Fruit fly (Drosophila melanogaster): ENCODE measurements around the gene Ir7f.

The Ir7f gene

dm6 chrX:7908239-7909068, 24.6 kb upstream of the Ir7f start, which contains the start of the genes dpr14 and spidey (continued):
- TF ChIP-seq disco-r (GFP tag; optimal IDR thresholded peaks at IDR 0.05): peak; percentile 71
- TF ChIP-seq Sox102F (GFP tag; optimal IDR thresholded peaks at IDR 0.05): peak; percentile 91
- peak; percentile 78 for TF ChIP-seq toy (GFP tag; IDR thresholded peaks at IDR 0.05)
- TF ChIP-seq inv (GFP tag; IDR thresholded peaks at IDR 0.05; ENCODE audit: partially characterized antibody): 0 out of 2 replicates have a peak, but pooled peaks have one; percentile 21
- TF ChIP-seq ems (GFP tag; optimal IDR thresholded peaks at IDR 0.05): peak; percentile 89
- peak; percentile 89 for TF ChIP-seq so (GFP tag; IDR thresholded peaks at IDR 0.05)
- peak; percentile 81 for TF ChIP-seq CG10267 (tag; optimal IDR thresholded peaks at IDR 0.05)
- peak; percentile 85 for TF ChIP-seq CG6683 (GFP tag; optimal IDR thresholded peaks at IDR 0.05)
- TF ChIP-seq CG32772 (GFP tag; IDR thresholded peaks at IDR 0.05): peak; percentile 91
- peak; percentile 94 for TF ChIP-seq slbo (GFP tag; IDR thresholded peaks at IDR 0.05)
- TF ChIP-seq CG8765 (GFP tag; IDR thresholded peaks at IDR 0.05): peak; percentile 71
- peak; percentile 90 for TF ChIP-seq Dbx (GFP tag; IDR thresholded peaks at IDR 0.05)
- peak; percentile 55 for TF ChIP-seq CG7928 (GFP tag; optimal IDR thresholded peaks at IDR 0.05)
- peak; percentile 89 for TF ChIP-seq CG17385 (GFP tag; optimal IDR thresholded peaks at IDR 0.05)
- TF ChIP-seq ssp (GFP tag; IDR thresholded peaks at IDR 0.05): peak; percentile 74
- peak; percentile 87 for TF ChIP-seq CG10979 (tag; optimal IDR thresholded peaks at IDR 0.05)
- peak; percentile 89 for TF ChIP-seq ewg (GFP tag; optimal IDR thresholded peaks at IDR 0.05)
- peak; percentile 88 for TF ChIP-seq al (GFP tag; IDR thresholded peaks at IDR 0.05)
- TF ChIP-seq sim (GFP tag; IDR thresholded peaks at IDR 0.05): peak; percentile 64; the same call in 1 of the 2 replicates
- TF ChIP-seq Nf-YC (tag; optimal IDR thresholded peaks at IDR 0.05): peak; percentile 86
- TF ChIP-seq dmrt99B (tag; optimal IDR thresholded peaks at IDR 0.05): peak; percentile 94
- TF ChIP-seq CG10209 (GFP tag; optimal IDR thresholded peaks at IDR 0.05): peak; percentile 89
- TF ChIP-seq CG43689 (GFP tag; IDR thresholded peaks at IDR 0.05): peak; percentile 46; the same call in 1 of the 2 replicates
- peak; percentile 77 for TF ChIP-seq btn (GFP tag; optimal IDR thresholded peaks at IDR 0.05)
- peak; percentile 92 for TF ChIP-seq caup (GFP tag; optimal IDR thresholded peaks at IDR 0.05; ENCODE audit: severe bottlenecking)
- peak; percentile 93 for TF ChIP-seq sisA (GFP tag; IDR thresholded peaks at IDR 0.05)
- TF ChIP-seq Dll (GFP tag; IDR thresholded peaks at IDR 0.05; ENCODE audit: partially characterized antibody): peak; percentile 49; the same call in 3 of the 4 replicates
- peak; percentile 41; the same call in 1 of the 2 replicates for TF ChIP-seq dan (GFP tag; IDR thresholded peaks at IDR 0.05)
- no peak for TF ChIP-seq hkb (optimal IDR thresholded peaks at IDR 0.05)
- peak; percentile 94 for TF ChIP-seq hkb (GFP tag; IDR thresholded peaks at IDR 0.05)
- peak; percentile 62; the same call in 1 of the 3 replicates for TF ChIP-seq CG2199 (GFP tag; IDR thresholded peaks at IDR 0.05)
- peak; percentile 85 for TF ChIP-seq shn (GFP tag; optimal IDR thresholded peaks at IDR 0.05)
- peak; percentile 87 for TF ChIP-seq CG4328 (GFP tag; optimal IDR thresholded peaks at IDR 0.05)
- TF ChIP-seq Mrtf (GFP tag; IDR thresholded peaks at IDR 0.05): peak; percentile 86
- peak; percentile 93 for TF ChIP-seq PHDP (tag; optimal IDR thresholded peaks at IDR 0.05)
- peak; percentile 75; the same call in 1 of the 3 replicates for TF ChIP-seq gce (GFP tag; IDR thresholded peaks at IDR 0.05)
- TF ChIP-seq nom (GFP tag; optimal IDR thresholded peaks at IDR 0.05): peak; percentile 63
- TF ChIP-seq YL-1 (GFP tag; optimal IDR thresholded peaks at IDR 0.05): peak; percentile 88
- TF ChIP-seq CG4424 (GFP tag; optimal IDR thresholded peaks at IDR 0.05): peak; percentile 86
- TF ChIP-seq bowl (GFP tag; IDR thresholded peaks at IDR 0.05): peak; percentile 77
- TF ChIP-seq Max (GFP tag; optimal IDR thresholded peaks at IDR 0.05): peak; percentile 84
- peak; percentile 31 for TF ChIP-seq CG10565 (GFP tag; optimal IDR thresholded peaks at IDR 0.05)
- TF ChIP-seq Rx (GFP tag; IDR thresholded peaks at IDR 0.05): peak; percentile 81
- TF ChIP-seq Sin3A (optimal IDR thresholded peaks at IDR 0.05): no peak
- TF ChIP-seq CG1233 (GFP tag; optimal IDR thresholded peaks at IDR 0.05): peak; percentile 85
- TF ChIP-seq CG4617 (GFP tag; optimal IDR thresholded peaks at IDR 0.05; ENCODE audit: borderline replicate concordance): peak; percentile 60
- peak; percentile 88 for TF ChIP-seq ranshi (GFP tag; IDR thresholded peaks at IDR 0.05)
- no peak for TF ChIP-seq cad (GFP tag; optimal IDR thresholded peaks at IDR 0.05)
- TF ChIP-seq CG11504 (tag; optimal IDR thresholded peaks at IDR 0.05): peak; percentile 89
